ENCODE assay signal across 1 fruit fly cellular context in the genomic region with DNA sequence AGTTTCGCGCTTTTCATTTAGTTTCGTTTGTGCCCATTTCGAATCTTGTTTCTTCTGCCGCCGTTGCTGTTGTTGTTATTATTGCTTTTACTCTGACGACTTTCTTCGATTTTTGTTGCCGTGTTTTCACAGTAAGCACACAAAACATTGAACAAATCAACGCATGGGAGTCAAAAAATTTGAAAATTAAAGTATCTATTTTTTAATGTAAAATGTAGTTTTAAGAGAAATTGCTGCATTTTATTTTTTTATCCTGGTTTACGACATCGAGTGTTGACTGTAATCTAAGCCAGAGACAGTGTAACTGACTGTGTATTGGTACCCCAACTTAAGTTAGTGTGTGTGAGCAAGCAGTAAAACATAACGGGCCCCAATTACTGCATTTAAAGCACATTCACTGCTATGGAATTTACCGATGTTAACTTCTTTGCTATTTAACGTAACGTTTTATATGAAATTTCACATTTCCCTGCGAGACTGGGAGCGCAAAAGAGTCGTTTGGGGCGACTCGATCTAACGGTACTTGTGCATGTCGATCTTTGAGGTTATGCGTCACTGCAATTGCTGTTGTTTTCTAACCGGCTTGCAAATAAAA.
TF ChIP-seq lines count a peak whose summit lies in the region.

No protein-coding gene starts in this region.

TF ChIP-seq in whole organism, embryonic, 481 proteins besides CTCF, POLR2A, EP300 and RAD21 (continued from another document and continues in another):
- TF ChIP-seq unc-4 (GFP tag; IDR thresholded peaks at IDR 0.05; lab: Robert Waterston, UW; ENCODE audit: partially characterized antibody) = no peak
- no peak for TF ChIP-seq Hr78 (GFP tag; optimal IDR thresholded peaks at IDR 0.05; lab: Kevin White, UChicago)
- TF ChIP-seq shn (GFP tag; optimal IDR thresholded peaks at IDR 0.05; lab: Kevin White, UChicago) = no peak
- peak; percentile 79 for TF ChIP-seq row (GFP tag; IDR thresholded peaks at IDR 0.05; lab: Robert Waterston, UW)
- no peak for TF ChIP-seq gcm2 (GFP tag; optimal IDR thresholded peaks at IDR 0.05; lab: Kevin White, UChicago)
- peak; percentile 51 for TF ChIP-seq CG4707 (GFP tag; optimal IDR thresholded peaks at IDR 0.05; lab: Kevin White, UChicago)
- no peak for TF ChIP-seq CG10274 (GFP tag; optimal IDR thresholded peaks at IDR 0.05; lab: Kevin White, UChicago)
- peak; percentile 52; the same call in 1 of the 2 replicates for TF ChIP-seq peb (GFP tag; IDR thresholded peaks at IDR 0.05; lab: Robert Waterston, UW)
- TF ChIP-seq Chrac-16 (GFP tag; optimal IDR thresholded peaks at IDR 0.05; lab: Kevin White, UChicago) = peak; percentile 63
- peak; percentile 44; the same call in 2 of the 3 replicates for TF ChIP-seq B-H1 (GFP tag; IDR thresholded peaks at IDR 0.05; lab: Robert Waterston, UW)
- 0 out of 2 replicates have a peak, but pooled peaks have one; percentile 30 for TF ChIP-seq sim (GFP tag; IDR thresholded peaks at IDR 0.05; lab: Robert Waterston, UW)
- peak; percentile 33 for TF ChIP-seq Max (GFP tag; optimal IDR thresholded peaks at IDR 0.05; lab: Kevin White, UChicago)
- peak; percentile 30 for TF ChIP-seq CG4820 (GFP tag; optimal IDR thresholded peaks at IDR 0.05; lab: Kevin White, UChicago)
- no peak for TF ChIP-seq z (GFP tag; IDR thresholded peaks at IDR 0.05; lab: Robert Waterston, UW)
- TF ChIP-seq cas (GFP tag; IDR thresholded peaks at IDR 0.05; lab: Robert Waterston, UW) = no peak
- TF ChIP-seq ab (GFP tag; optimal IDR thresholded peaks at IDR 0.05; lab: Kevin White, UChicago) = no peak
- TF ChIP-seq ara (GFP tag; IDR thresholded peaks at IDR 0.05; lab: Robert Waterston, UW) = peak; percentile 80
- no peak for TF ChIP-seq CG4360 (GFP tag; IDR thresholded peaks at IDR 0.05; lab: Robert Waterston, UW)
- TF ChIP-seq HmgD (GFP tag; optimal IDR thresholded peaks at IDR 0.05; lab: Kevin White, UChicago) = no peak
- no peak for TF ChIP-seq tna (GFP tag; IDR thresholded peaks at IDR 0.05; lab: Robert Waterston, UW; ENCODE audit: partially characterized antibody)
- peak; percentile 51; the same call in 1 of the 2 replicates for TF ChIP-seq H2.0 (GFP tag; IDR thresholded peaks at IDR 0.05; lab: Robert Waterston, UW)
- no peak for TF ChIP-seq exex (tag; optimal IDR thresholded peaks at IDR 0.05; lab: Kevin White, UChicago)
- no peak for TF ChIP-seq CG30020 (tag; optimal IDR thresholded peaks at IDR 0.05; lab: Kevin White, UChicago)
- peak; percentile 24 for TF ChIP-seq pnt (GFP tag; optimal IDR thresholded peaks at IDR 0.05; lab: Kevin White, UChicago)
- peak; percentile 35 for TF ChIP-seq nerfin-1 (tag; optimal IDR thresholded peaks at IDR 0.05; lab: Kevin White, UChicago)
- peak; percentile 55; the same call in 2 of the 4 replicates for TF ChIP-seq Gug (GFP tag; IDR thresholded peaks at IDR 0.05; lab: Robert Waterston, UW)
- TF ChIP-seq CG5953 (GFP tag; IDR thresholded peaks at IDR 0.05; lab: Robert Waterston, UW) = peak; percentile 27; the same call in 1 of the 2 replicates
- TF ChIP-seq dan (GFP tag; IDR thresholded peaks at IDR 0.05; lab: Robert Waterston, UW) = no peak
- peak; percentile 64 for TF ChIP-seq CG4424 (GFP tag; optimal IDR thresholded peaks at IDR 0.05; lab: Kevin White, UChicago)
- no peak for TF ChIP-seq toy (GFP tag; IDR thresholded peaks at IDR 0.05; lab: Robert Waterston, UW)
- TF ChIP-seq zen (tag; optimal IDR thresholded peaks at IDR 0.05; lab: Kevin White, UChicago) = peak; percentile 8
- TF ChIP-seq pzg (GFP tag; optimal IDR thresholded peaks at IDR 0.05; lab: Kevin White, UChicago) = no peak
- peak; percentile 23 for TF ChIP-seq CG1529 (GFP tag; optimal IDR thresholded peaks at IDR 0.05; lab: Kevin White, UChicago)
- TF ChIP-seq CG12769 (tag; optimal IDR thresholded peaks at IDR 0.05; lab: Kevin White, UChicago) = no peak
- no peak for TF ChIP-seq jigr1 (GFP tag; IDR thresholded peaks at IDR 0.05; lab: Robert Waterston, UW)
- TF ChIP-seq pum (GFP tag; optimal IDR thresholded peaks at IDR 0.05; lab: Kevin White, UChicago) = peak; percentile 54
- no peak for TF ChIP-seq gcm (GFP tag; optimal IDR thresholded peaks at IDR 0.05; lab: Kevin White, UChicago)
- no peak for TF ChIP-seq CG34376 (GFP tag; optimal IDR thresholded peaks at IDR 0.05; lab: Kevin White, UChicago)
- no peak for TF ChIP-seq fd64A (GFP tag; optimal IDR thresholded peaks at IDR 0.05; lab: Kevin White, UChicago)
- peak; percentile 49 for TF ChIP-seq PHDP (tag; optimal IDR thresholded peaks at IDR 0.05; lab: Kevin White, UChicago)
- TF ChIP-seq CG8089 (GFP tag; optimal IDR thresholded peaks at IDR 0.05; lab: Kevin White, UChicago) = no peak
- peak; percentile 3 for TF ChIP-seq Usf (GFP tag; optimal IDR thresholded peaks at IDR 0.05; lab: Kevin White, UChicago)
- no peak for TF ChIP-seq slou (GFP tag; optimal IDR thresholded peaks at IDR 0.05; lab: Kevin White, UChicago)
- TF ChIP-seq Aef1 (GFP tag; IDR thresholded peaks at IDR 0.05; lab: Robert Waterston, UW) = peak; percentile 44; the same call in 1 of the 3 replicates
- peak; percentile 64 for TF ChIP-seq phol (tag; optimal IDR thresholded peaks at IDR 0.05; lab: Kevin White, UChicago)
- TF ChIP-seq CG9932 (GFP tag; IDR thresholded peaks at IDR 0.05; lab: Robert Waterston, UW) = peak; percentile 58
- TF ChIP-seq CG11695 (GFP tag; IDR thresholded peaks at IDR 0.05; lab: Robert Waterston, UW) = 0 out of 3 replicates have a peak, but pooled peaks have one; percentile 35
- peak; percentile 0 for TF ChIP-seq Lhr (GFP tag; optimal IDR thresholded peaks at IDR 0.05; lab: Kevin White, UChicago)
- peak; percentile 84 for TF ChIP-seq Sox102F (GFP tag; optimal IDR thresholded peaks at IDR 0.05; lab: Kevin White, UChicago)
- TF ChIP-seq CG14965 (GFP tag; optimal IDR thresholded peaks at IDR 0.05; lab: Kevin White, UChicago; ENCODE audit: borderline replicate concordance) = no peak
- peak; percentile 48; the same call in 1 of the 3 replicates for TF ChIP-seq CG7357 (GFP tag; IDR thresholded peaks at IDR 0.05; lab: Robert Waterston, UW)
- TF ChIP-seq HLH4C (GFP tag; IDR thresholded peaks at IDR 0.05; lab: Robert Waterston, UW; ENCODE audit: partially characterized antibody) = no peak
- TF ChIP-seq CG12744 (GFP tag; optimal IDR thresholded peaks at IDR 0.05; lab: Kevin White, UChicago) = peak; percentile 11
- TF ChIP-seq CG12071 (GFP tag; optimal IDR thresholded peaks at IDR 0.05; lab: Kevin White, UChicago) = no peak
- TF ChIP-seq CG9215 (GFP tag; IDR thresholded peaks at IDR 0.05; lab: Robert Waterston, UW) = no peak
- peak; percentile 66 for TF ChIP-seq lmd (GFP tag; IDR thresholded peaks at IDR 0.05; lab: Robert Waterston, UW)
- no peak for TF ChIP-seq run (tag; optimal IDR thresholded peaks at IDR 0.05; lab: Kevin White, UChicago)
- TF ChIP-seq CG14860 (GFP tag; IDR thresholded peaks at IDR 0.05; lab: Robert Waterston, UW; ENCODE audit: partially characterized antibody) = no peak
- peak; percentile 9 for TF ChIP-seq CG18764 (GFP tag; optimal IDR thresholded peaks at IDR 0.05; lab: Kevin White, UChicago)
- TF ChIP-seq eve (GFP tag; optimal IDR thresholded peaks at IDR 0.05; lab: Kevin White, UChicago) = no peak
- TF ChIP-seq al (GFP tag; IDR thresholded peaks at IDR 0.05; lab: Robert Waterston, UW) = peak; percentile 47; the same call in 1 of the 2 replicates
- TF ChIP-seq Antp (GFP tag; optimal IDR thresholded peaks at IDR 0.05; lab: Kevin White, UChicago) = peak; percentile 20
- no peak for TF ChIP-seq CG13123 (GFP tag; optimal IDR thresholded peaks at IDR 0.05; lab: Kevin White, UChicago)
- TF ChIP-seq CG11247 (GFP tag; IDR thresholded peaks at IDR 0.05; lab: Robert Waterston, UW) = peak; percentile 49; the same call in 1 of the 2 replicates
- no peak for TF ChIP-seq CHES-1-like (GFP tag; optimal IDR thresholded peaks at IDR 0.05; lab: Kevin White, UChicago)
- peak; percentile 41 for TF ChIP-seq CG12942 (GFP tag; optimal IDR thresholded peaks at IDR 0.05; lab: Kevin White, UChicago)
- TF ChIP-seq MBD-R2 (GFP tag; IDR thresholded peaks at IDR 0.05; lab: Robert Waterston, UW) = peak; percentile 51; the same call in 1 of the 2 replicates
- no peak for TF ChIP-seq CG10321 (GFP tag; IDR thresholded peaks at IDR 0.05; lab: Robert Waterston, UW)
- TF ChIP-seq CG14014 (GFP tag; IDR thresholded peaks at IDR 0.05; lab: Robert Waterston, UW) = peak; percentile 72
- TF ChIP-seq CG9876 (GFP tag; optimal IDR thresholded peaks at IDR 0.05; lab: Kevin White, UChicago) = no peak
- TF ChIP-seq CG2129 (GFP tag; IDR thresholded peaks at IDR 0.05; lab: Robert Waterston, UW; ENCODE audit: partially characterized antibody) = no peak
- peak; percentile 59 for TF ChIP-seq CG9727 (GFP tag; optimal IDR thresholded peaks at IDR 0.05; lab: Kevin White, UChicago)
- no peak for TF ChIP-seq Sox100B (GFP tag; optimal IDR thresholded peaks at IDR 0.05; lab: Kevin White, UChicago)
- peak; percentile 68; the same call in 1 of the 2 replicates for TF ChIP-seq chm (GFP tag; IDR thresholded peaks at IDR 0.05; lab: Robert Waterston, UW)
- no peak for TF ChIP-seq br (optimal IDR thresholded peaks at IDR 0.05; lab: Kevin White, UChicago)
- no peak; the same call in 1 of the 2 replicates for TF ChIP-seq Ravus (GFP tag; IDR thresholded peaks at IDR 0.05; lab: Robert Waterston, UW)
- TF ChIP-seq CG2889 (GFP tag; IDR thresholded peaks at IDR 0.05; lab: Robert Waterston, UW) = 0 out of 3 replicates have a peak, but pooled peaks have one; percentile 37
- TF ChIP-seq CG9817 (tag; optimal IDR thresholded peaks at IDR 0.05; lab: Kevin White, UChicago) = no peak
- TF ChIP-seq repo (GFP tag; optimal IDR thresholded peaks at IDR 0.05; lab: Kevin White, UChicago) = no peak
- peak; percentile 58 for TF ChIP-seq Rfx (GFP tag; IDR thresholded peaks at IDR 0.05; lab: Robert Waterston, UW)
- 0 out of 3 replicates have a peak, but pooled peaks have one; percentile 43 for TF ChIP-seq CG3726 (GFP tag; IDR thresholded peaks at IDR 0.05; lab: Robert Waterston, UW)
- peak; percentile 34 for TF ChIP-seq CG2875 (GFP tag; optimal IDR thresholded peaks at IDR 0.05; lab: Kevin White, UChicago)
- 0 out of 3 replicates have a peak, but pooled peaks have one; percentile 42 for TF ChIP-seq CG2199 (GFP tag; IDR thresholded peaks at IDR 0.05; lab: Robert Waterston, UW)
- no peak for TF ChIP-seq Awh (GFP tag; IDR thresholded peaks at IDR 0.05; lab: Robert Waterston, UW)
- peak; percentile 37 to 71 for TF ChIP-seq dpn (GFP tag; optimal IDR thresholded peaks at IDR 0.05; lab: Kevin White, UChicago)
- no peak for TF ChIP-seq CG10543 (GFP tag; optimal IDR thresholded peaks at IDR 0.05; lab: Kevin White, UChicago)
- no peak for TF ChIP-seq Scr (GFP tag; IDR thresholded peaks at IDR 0.05; lab: Robert Waterston, UW; ENCODE audit: partially characterized antibody)
- TF ChIP-seq CG2120 (GFP tag; optimal IDR thresholded peaks at IDR 0.05; lab: Kevin White, UChicago) = peak; percentile 72
- no peak for TF ChIP-seq lab (GFP tag; optimal IDR thresholded peaks at IDR 0.05; lab: Kevin White, UChicago)
- peak; percentile 50; the same call in 1 of the 2 replicates for TF ChIP-seq CG11696 (GFP tag; IDR thresholded peaks at IDR 0.05; lab: Robert Waterston, UW)
- peak; percentile 44 for TF ChIP-seq Meics (GFP tag; optimal IDR thresholded peaks at IDR 0.05; lab: Kevin White, UChicago)
- peak; percentile 53 for TF ChIP-seq tin (GFP tag; optimal IDR thresholded peaks at IDR 0.05; lab: Kevin White, UChicago)
- TF ChIP-seq knrl (GFP tag; IDR thresholded peaks at IDR 0.05; lab: Robert Waterston, UW; ENCODE audit: partially characterized antibody) = no peak
- no peak for TF ChIP-seq CG1832 (GFP tag; optimal IDR thresholded peaks at IDR 0.05; lab: Kevin White, UChicago)
- peak; percentile 31 for TF ChIP-seq Spps (tag; optimal IDR thresholded peaks at IDR 0.05; lab: Kevin White, UChicago)
- no peak for TF ChIP-seq Fer2 (tag; optimal IDR thresholded peaks at IDR 0.05; lab: Kevin White, UChicago)
- no peak for TF ChIP-seq vnd (GFP tag; IDR thresholded peaks at IDR 0.05; lab: Robert Waterston, UW; ENCODE audit: partially characterized antibody)
- no peak for TF ChIP-seq Opbp (GFP tag; IDR thresholded peaks at IDR 0.05; lab: Robert Waterston, UW; ENCODE audit: partially characterized antibody)
- peak; percentile 12 for TF ChIP-seq cwo (GFP tag; optimal IDR thresholded peaks at IDR 0.05; lab: Kevin White, UChicago)
- no peak for TF ChIP-seq kah (GFP tag; optimal IDR thresholded peaks at IDR 0.05; lab: Kevin White, UChicago)
- TF ChIP-seq CoRest (tag; optimal IDR thresholded peaks at IDR 0.05; lab: Kevin White, UChicago) = no peak
- TF ChIP-seq CG2712 (tag; optimal IDR thresholded peaks at IDR 0.05; lab: Kevin White, UChicago) = peak; percentile 74
- no peak for TF ChIP-seq CG15269 (tag; optimal IDR thresholded peaks at IDR 0.05; lab: Kevin White, UChicago)
- no peak for TF ChIP-seq CG11723 (GFP tag; optimal IDR thresholded peaks at IDR 0.05; lab: Kevin White, UChicago)
- TF ChIP-seq HLHmδ (GFP tag; optimal IDR thresholded peaks at IDR 0.05; lab: Kevin White, UChicago) = no peak
- peak; percentile 61 for TF ChIP-seq CG14667 (GFP tag; IDR thresholded peaks at IDR 0.05; lab: Robert Waterston, UW)
- 0 out of 3 replicates have a peak, but pooled peaks have one; percentile 25 for TF ChIP-seq Optix (GFP tag; IDR thresholded peaks at IDR 0.05; lab: Robert Waterston, UW)
- TF ChIP-seq Hsf (GFP tag; optimal IDR thresholded peaks at IDR 0.05; lab: Kevin White, UChicago) = peak; percentile 58
- peak; percentile 75 for TF ChIP-seq CG12391 (tag; optimal IDR thresholded peaks at IDR 0.05; lab: Kevin White, UChicago)
- peak; percentile 69 for TF ChIP-seq CG10979 (tag; optimal IDR thresholded peaks at IDR 0.05; lab: Kevin White, UChicago)
- TF ChIP-seq caup (GFP tag; optimal IDR thresholded peaks at IDR 0.05; lab: Kevin White, UChicago; ENCODE audit: severe bottlenecking) = peak; percentile 11
- no peak for TF ChIP-seq CG4730 (GFP tag; IDR thresholded peaks at IDR 0.05; lab: Robert Waterston, UW)
- no peak for TF ChIP-seq Dp (GFP tag; optimal IDR thresholded peaks at IDR 0.05; lab: Kevin White, UChicago)
- TF ChIP-seq CG1792 (GFP tag; optimal IDR thresholded peaks at IDR 0.05; lab: Kevin White, UChicago) = no peak
- TF ChIP-seq CG13894 (tag; optimal IDR thresholded peaks at IDR 0.05; lab: Kevin White, UChicago) = no peak
- peak; percentile 67; the same call in 2 of the 3 replicates for TF ChIP-seq CG11456 (GFP tag; IDR thresholded peaks at IDR 0.05; lab: Robert Waterston, UW)
- peak; percentile 50 for TF ChIP-seq esg (GFP tag; conservative IDR thresholded peaks at IDR 0.05; lab: Robert Waterston, UW)
- peak; percentile 49 for TF ChIP-seq HHEX (GFP tag; optimal IDR thresholded peaks at IDR 0.05; lab: Kevin White, UChicago)
- peak; percentile 28; the same call in 1 of the 2 replicates for TF ChIP-seq wdn (GFP tag; IDR thresholded peaks at IDR 0.05; lab: Robert Waterston, UW)
- TF ChIP-seq dimm (GFP tag; IDR thresholded peaks at IDR 0.05; lab: Robert Waterston, UW) = peak; percentile 51; the same call in 1 of the 2 replicates
- TF ChIP-seq CG18619 (GFP tag; optimal IDR thresholded peaks at IDR 0.05; lab: Kevin White, UChicago) = peak; percentile 23
